Fruit fly (Drosophila melanogaster) whole organism, embryonic: ENCODE results near the gene CG3984.
A peak's percentile ranks its signal among the peaks of the same experiment; 100 is the strongest.

ENCODE experiments used
- Abd-B ChIP-seq: fragments of 200-800 bp; sonication (Bioruptor generic); optimal IDR thresholded peaks from 2 replicates; lab custom pipeline; 2018; ENCODE audit warnings: missing biosample characterization, mild to moderate bottlenecking, missing genetic modification characterization, moderate library complexity
- BEAF-32 ChIP-seq: fragments of 200-800 bp; sonication (Bioruptor generic); optimal IDR thresholded peaks from 3 replicates; lab custom pipeline; 2017; ENCODE audit warnings: missing biosample characterization, missing genetic modification characterization, mild to moderate bottlenecking, moderate library complexity, missing genetic modification reagents
- Bteb2 ChIP-seq: fragments of 200-800 bp; sonication (Bioruptor generic); optimal IDR thresholded peaks from 2 replicates; lab custom pipeline; 2016; ENCODE audit warnings: missing biosample characterization, missing genetic modification characterization
- CG10462 ChIP-seq: fragments of 200-800 bp; sonication (Bioruptor generic); optimal IDR thresholded peaks from 2 replicates; lab custom pipeline; 2016; ENCODE audit warnings: missing biosample characterization, missing genetic modification characterization
- CG10654 ChIP-seq: fragments of 200-800 bp; sonication (Bioruptor generic); optimal IDR thresholded peaks from 2 replicates; lab custom pipeline; 2016; ENCODE audit warnings: missing biosample characterization, missing genetic modification characterization
- CG11093 ChIP-seq: fragments of 200-800 bp; sonication (Bioruptor generic); IDR thresholded peaks from 3 replicates; pipeline ENCODE4 v1.3.6; 2022; ENCODE audit warnings: missing biosample characterization, missing genetic modification characterization
- CG11247 ChIP-seq: fragments of 200-800 bp; sonication (Bioruptor generic); IDR thresholded peaks from 2 replicates; pipeline ENCODE4 v1.3.6; 2022; ENCODE audit warnings: missing biosample characterization, missing genetic modification characterization
- CG12744 ChIP-seq: fragments of 200-800 bp; sonication (Bioruptor generic); optimal IDR thresholded peaks from 2 replicates; lab custom pipeline; 2016; ENCODE audit warnings: missing biosample characterization, missing genetic modification characterization
- CG13424 ChIP-seq: fragments of 200-800 bp; sonication (Bioruptor generic); optimal IDR thresholded peaks from 2 replicates; lab custom pipeline; 2019; ENCODE audit warnings: missing biosample characterization, mild to moderate bottlenecking, missing genetic modification characterization, moderate library complexity
- CG14050 ChIP-seq: fragments of 200-800 bp; sonication (Bioruptor generic); IDR thresholded peaks from 3 replicates; pipeline ENCODE4 v1.3.6; 2022; ENCODE audit warnings: missing biosample characterization, missing genetic modification characterization
- CG17912 ChIP-seq: fragments of 200-800 bp; sonication (Bioruptor generic); optimal IDR thresholded peaks from 2 replicates; lab custom pipeline; 2018; ENCODE audit warnings: missing biosample characterization, mild to moderate bottlenecking, missing genetic modification characterization
- CG2129 ChIP-seq: fragments of 200-800 bp; sonication (Bioruptor generic); IDR thresholded peaks from 2 replicates; pipeline ENCODE4 v1.3.6; 2022; ENCODE audit warnings: missing biosample characterization, missing genetic modification characterization; ENCODE audit not compliant: partially characterized antibody
- CG30020 ChIP-seq: fragments of 200-800 bp; optimal IDR thresholded peaks from 2 replicates; lab custom pipeline; 2019; ENCODE audit warnings: missing biosample characterization, mild to moderate bottlenecking, missing genetic modification characterization, moderate library complexity
- CG31441 ChIP-seq: fragments of 200-800 bp; sonication (Bioruptor generic); IDR thresholded peaks from 2 replicates; pipeline ENCODE4 v1.3.6; 2022; ENCODE audit warnings: missing biosample characterization, missing genetic modification characterization
- CG33213 ChIP-seq: fragments of 200-800 bp; sonication (Bioruptor generic); optimal IDR thresholded peaks from 3 replicates; lab custom pipeline; 2016; ENCODE audit warnings: missing biosample characterization, missing genetic modification characterization
- CG3995 ChIP-seq: fragments of 200-800 bp; sonication (Bioruptor generic); optimal IDR thresholded peaks from 3 replicates; lab custom pipeline; 2016; ENCODE audit warnings: missing biosample characterization, missing genetic modification characterization
- CG7556 ChIP-seq: fragments of 200-800 bp; sonication (Bioruptor generic); optimal IDR thresholded peaks from 2 replicates; lab custom pipeline; 2017; ENCODE audit warnings: missing biosample characterization, mild to moderate bottlenecking, missing genetic modification characterization
- CG7745 ChIP-seq: fragments of 200-800 bp; sonication (Bioruptor generic); optimal IDR thresholded peaks from 2 replicates; lab custom pipeline; 2018; ENCODE audit warnings: missing biosample characterization, mild to moderate bottlenecking, missing genetic modification characterization, moderate library complexity
- CG8924 ChIP-seq: fragments of 200-800 bp; optimal IDR thresholded peaks from 3 replicates; lab custom pipeline; 2019; ENCODE audit warnings: missing biosample characterization, mild to moderate bottlenecking, missing genetic modification characterization, moderate library complexity
- D19A ChIP-seq: fragments of 200-800 bp; optimal IDR thresholded peaks from 3 replicates; lab custom pipeline; 2019; ENCODE audit warnings: missing biosample characterization, mild to moderate bottlenecking, missing genetic modification characterization, moderate library complexity
- Dek ChIP-seq: fragments of 200-800 bp; sonication (Bioruptor generic); optimal IDR thresholded peaks from 3 replicates; lab custom pipeline; 2019; ENCODE audit warnings: missing biosample characterization, mild to moderate bottlenecking, missing genetic modification characterization, moderate library complexity
- Ets97D ChIP-seq: fragments of 200-800 bp; sonication (Bioruptor generic); optimal IDR thresholded peaks from 3 replicates; lab custom pipeline; 2016; ENCODE audit warnings: missing biosample characterization, missing genetic modification characterization
- HHEX ChIP-seq: fragments of 200-800 bp; sonication (Bioruptor generic); optimal IDR thresholded peaks from 3 replicates; lab custom pipeline; 2017; ENCODE audit warnings: missing biosample characterization, mild to moderate bottlenecking, missing genetic modification characterization, missing genetic modification reagents
- HLH54F ChIP-seq: fragments of 200-800 bp; sonication (Bioruptor generic); optimal IDR thresholded peaks from 3 replicates; lab custom pipeline; 2016; ENCODE audit warnings: missing biosample characterization, missing genetic modification characterization
- Hr3 ChIP-seq: fragments of 200-800 bp; sonication (Bioruptor generic); optimal IDR thresholded peaks from 3 replicates; lab custom pipeline; 2016; ENCODE audit warnings: missing biosample characterization, missing genetic modification characterization
- Kr ChIP-seq: fragments of 200-800 bp; sonication (Bioruptor generic); optimal IDR thresholded peaks from 2 replicates; lab custom pipeline; 2017; ENCODE audit warnings: missing biosample characterization, mild to moderate bottlenecking, missing genetic modification characterization
- Lpt ChIP-seq: fragments of >200 bp; optimal IDR thresholded peaks from 2 replicates; lab custom pipeline; 2018; ENCODE audit warnings: missing biosample characterization, missing genetic modification characterization
- NfI ChIP-seq: fragments of 200-800 bp; sonication (Bioruptor generic); optimal IDR thresholded peaks from 3 replicates; lab custom pipeline; 2018; ENCODE audit warnings: missing biosample characterization, mild to moderate bottlenecking, missing genetic modification characterization, moderate library complexity
- Ptx1 ChIP-seq: fragments of 200-800 bp; sonication (Bioruptor generic); IDR thresholded peaks from 2 replicates; pipeline ENCODE4 v1.3.6; 2022; ENCODE audit warnings: missing biosample characterization, missing genetic modification characterization
- Stat92E ChIP-seq, 3 experiments: fragments of >200 bp in 2 of 3; fragments of 200-800 bp in 1 of 3; sonication (Bioruptor generic) in 1 of 3; optimal IDR thresholded peaks; 2 replicates each; lab custom pipeline; 2017 to 2019; ENCODE audit warnings: missing biosample characterization in 3 of 3, missing genetic modification characterization in 3 of 3, mild to moderate bottlenecking in 1 of 3, moderate library complexity in 1 of 3
- Trl ChIP-seq, 3 experiments: fragments of >200 bp in 2 of 3; fragments of 200-800 bp in 1 of 3; sonication (Bioruptor generic) in 1 of 3; optimal IDR thresholded peaks; 2 replicates in 1 of 3; 3 replicates in 2 of 3; lab custom pipeline; 2016 to 2017; ENCODE audit warnings: missing biosample characterization in 1 of 3, missing genetic modification characterization in 1 of 3
- ac ChIP-seq: fragments of 200-800 bp; sonication (Bioruptor generic); optimal IDR thresholded peaks from 3 replicates; lab custom pipeline; 2017; ENCODE audit warnings: missing biosample characterization, mild to moderate bottlenecking, missing genetic modification characterization
- bab2 ChIP-seq: fragments of 200-800 bp; sonication (Bioruptor generic); optimal IDR thresholded peaks from 2 replicates; lab custom pipeline; 2016; ENCODE audit warnings: missing biosample characterization, missing genetic modification characterization
- chif ChIP-seq, 2 experiments: fragments of 200-800 bp; sonication (Bioruptor generic); optimal IDR thresholded peaks; 3 replicates each; lab custom pipeline; 2016; ENCODE audit warnings: missing biosample characterization in 2 of 2, missing genetic modification characterization in 2 of 2
- corto ChIP-seq: fragments of 200-800 bp; sonication (Bioruptor generic); optimal IDR thresholded peaks from 2 replicates; lab custom pipeline; 2016; ENCODE audit warnings: missing biosample characterization, mild to moderate bottlenecking, missing genetic modification characterization, moderate library complexity
- crc ChIP-seq: fragments of 200-800 bp; sonication (Bioruptor generic); optimal IDR thresholded peaks from 2 replicates; lab custom pipeline; 2016; ENCODE audit warnings: missing biosample characterization, missing genetic modification characterization
- ems ChIP-seq: fragments of 200-800 bp; sonication (Bioruptor generic); optimal IDR thresholded peaks from 3 replicates; lab custom pipeline; 2016; ENCODE audit warnings: missing biosample characterization, missing genetic modification characterization
- fd96Cb ChIP-seq: fragments of 200-800 bp; sonication (Bioruptor generic); optimal IDR thresholded peaks from 2 replicates; lab custom pipeline; 2018; ENCODE audit warnings: missing biosample characterization, mild to moderate bottlenecking, missing genetic modification characterization, moderate library complexity
- gem ChIP-seq: fragments of 200-800 bp; sonication (Bioruptor generic); optimal IDR thresholded peaks from 2 replicates; lab custom pipeline; 2019; ENCODE audit warnings: missing biosample characterization, mild to moderate bottlenecking, missing genetic modification characterization, moderate library complexity
- ham ChIP-seq: fragments of 200-800 bp; sonication (Bioruptor generic); IDR thresholded peaks from 2 replicates; pipeline ENCODE4 v1.3.6; 2022; ENCODE audit warnings: missing biosample characterization, missing genetic modification characterization
- jumu ChIP-seq: fragments of 200-800 bp; sonication (Bioruptor generic); optimal IDR thresholded peaks from 3 replicates; lab custom pipeline; 2016; ENCODE audit warnings: missing biosample characterization, missing genetic modification characterization
- nau ChIP-seq: fragments of 200-800 bp; sonication (Bioruptor generic); optimal IDR thresholded peaks from 3 replicates; lab custom pipeline; 2017; ENCODE audit warnings: missing biosample characterization, mild to moderate bottlenecking, missing genetic modification characterization, missing genetic modification reagents
- org-1 ChIP-seq: fragments of 200-800 bp; sonication (Bioruptor generic); optimal IDR thresholded peaks from 2 replicates; lab custom pipeline; 2017; ENCODE audit warnings: missing biosample characterization, missing genetic modification characterization
- pho ChIP-seq: fragments of 200-800 bp; sonication (Bioruptor generic); optimal IDR thresholded peaks from 2 replicates; lab custom pipeline; 2016; ENCODE audit warnings: missing biosample characterization, missing genetic modification characterization
- prd ChIP-seq, 3 experiments: fragments of >200 bp in 2 of 3; fragments of 200-800 bp in 1 of 3; sonication (Bioruptor generic) in 1 of 3; optimal IDR thresholded peaks in 2 of 3; IDR thresholded peaks in 1 of 3; 2 replicates in 2 of 3; 3 replicates in 1 of 3; pipeline versions ENCODE4 v1.3.6 to Lab custom; 2017 to 2022; ENCODE audit warnings: missing biosample characterization in 1 of 3, missing genetic modification characterization in 1 of 3
- sens ChIP-seq: fragments of 200-800 bp; sonication (Bioruptor generic); peaks from one replicate; lab custom pipeline; 2016; ENCODE audit warnings: missing biosample characterization, missing genetic modification characterization
- sr ChIP-seq: fragments of 200-800 bp; sonication (Bioruptor generic); IDR thresholded peaks from 3 replicates; pipeline ENCODE4 v1.3.6; 2022; ENCODE audit warnings: missing biosample characterization, missing genetic modification characterization
- tx ChIP-seq: fragments of 200-800 bp; sonication (Bioruptor generic); optimal IDR thresholded peaks from 2 replicates; lab custom pipeline; 2016; ENCODE audit warnings: missing biosample characterization, missing genetic modification characterization
- zfh2 ChIP-seq: fragments of 200-800 bp; sonication (Bioruptor generic); optimal IDR thresholded peaks from 2 replicates; lab custom pipeline; 2016; ENCODE audit warnings: missing biosample characterization, missing genetic modification characterization

CG3984 gene

DNA sequence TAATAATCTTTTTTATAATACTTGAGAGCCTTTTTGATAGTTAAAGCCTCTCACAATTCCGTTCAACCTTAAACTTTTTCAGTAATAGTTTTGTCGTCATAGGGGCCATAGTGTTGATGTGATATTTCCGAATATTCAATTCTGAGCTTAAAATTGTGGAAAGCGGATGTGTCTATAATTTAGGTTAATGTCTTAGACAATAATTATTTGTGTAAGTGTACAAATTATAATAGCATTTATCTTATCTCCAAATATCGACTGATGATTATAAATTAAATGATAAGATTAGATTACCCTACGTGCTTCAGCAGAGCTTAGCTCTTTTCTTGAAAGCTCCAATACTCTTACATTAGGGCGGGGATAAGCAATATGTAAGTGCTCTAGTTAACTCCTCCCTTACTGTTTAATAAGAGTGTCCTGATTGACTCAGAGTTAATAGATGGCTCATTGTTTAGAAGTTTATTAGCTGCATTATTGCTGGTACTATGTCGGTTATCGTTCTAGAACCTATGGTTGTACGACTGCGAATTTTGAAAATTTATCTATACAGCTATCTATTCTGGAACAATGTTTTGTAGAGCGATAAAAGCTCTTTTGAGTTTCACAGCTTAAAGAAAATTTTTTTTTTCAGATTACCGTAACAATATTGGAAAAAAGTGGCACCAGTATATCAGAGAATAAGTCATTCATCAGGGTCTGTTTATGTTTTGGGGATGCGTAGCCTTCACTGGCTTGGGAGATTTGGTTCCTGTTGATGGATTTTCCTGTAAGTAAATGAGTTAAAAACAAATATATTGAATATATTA lies 2.3 kb downstream of the CG3984 start (continued):
- no peak for TF ChIP-seq sr (GFP tag; lab: Robert Waterston, UW)
- TF ChIP-seq zfh2 (GFP tag; lab: Kevin White, UChicago), result peak; percentile 21
- no peak for TF ChIP-seq Ets97D
- peak; percentile 66 for TF ChIP-seq CG13424
- no peak for TF ChIP-seq Stat92E (GFP tag; optimal IDR thresholded peaks at IDR 0.05; lab: Kevin White, UChicago)
- TF ChIP-seq HLH54F, result peak; percentile 42
- TF ChIP-seq corto (GFP tag; lab: Kevin White, UChicago), result no peak
- peak; percentile 15 for TF ChIP-seq org-1
- no peak for TF ChIP-seq CG3995
- peak; percentile 18 for TF ChIP-seq pho (GFP tag; lab: Kevin White, UChicago)
- peak; percentile 38 for TF ChIP-seq CG7556 (GFP tag; lab: Kevin White, UChicago)
- no peak for TF ChIP-seq Lpt (GFP tag; lab: Kevin White, UChicago)
- no peak for TF ChIP-seq jumu
- no peak for TF ChIP-seq ac (GFP tag; lab: Kevin White, UChicago)
- peak; percentile 41 for TF ChIP-seq CG7745
- TF ChIP-seq CG30020 (tag; lab: Kevin White, UChicago), result no peak
- no peak for TF ChIP-seq BEAF-32 (GFP tag; lab: Kevin White, UChicago)
- no peak for TF ChIP-seq nau (GFP tag; lab: Kevin White, UChicago)
- TF ChIP-seq Trl (optimal IDR thresholded peaks at IDR 0.05; lab: Kevin White, UChicago), result no peak
- no peak for TF ChIP-seq Trl (GFP tag; optimal IDR thresholded peaks at IDR 0.05; lab: Kevin White, UChicago)
- peak; percentile 23 for TF ChIP-seq bab2 (GFP tag; lab: Kevin White, UChicago)
- peak; percentile 38 for TF ChIP-seq NfI
- no peak for TF ChIP-seq CG33213
- TF ChIP-seq CG11247 (GFP tag; lab: Robert Waterston, UW), result no peak
- TF ChIP-seq CG11093 (GFP tag; lab: Robert Waterston, UW), result no peak
- peak; percentile 10 for TF ChIP-seq tx (GFP tag; lab: Kevin White, UChicago)
- peak; percentile 58 for TF ChIP-seq gem
- TF ChIP-seq CG8924 (tag; lab: Kevin White, UChicago), result peak; percentile 13
- no peak for TF ChIP-seq CG14050 (GFP tag; lab: Robert Waterston, UW)
- peak; percentile 9 for TF ChIP-seq Dek (tag; lab: Kevin White, UChicago)
- TF ChIP-seq chif (GFP tag; optimal IDR thresholded peaks at IDR 0.05; lab: Kevin White, UChicago), result no peak
- TF ChIP-seq fd96Cb (tag; lab: Kevin White, UChicago), result no peak
- no peak for TF ChIP-seq Abd-B (GFP tag; lab: Kevin White, UChicago)
- TF ChIP-seq ham (GFP tag; lab: Robert Waterston, UW), result no peak
- TF ChIP-seq CG31441 (GFP tag; lab: Robert Waterston, UW), result 0 out of 2 replicates have a peak, but pooled peaks have one; percentile 35
- no peak for TF ChIP-seq HHEX (GFP tag; lab: Kevin White, UChicago)
- TF ChIP-seq D19A, result peak; percentile 69
- peak; percentile 35 for TF ChIP-seq Hr3
- no peak for TF ChIP-seq prd (optimal IDR thresholded peaks at IDR 0.05; lab: Kevin White, UChicago)
- no peak for TF ChIP-seq prd (GFP tag; IDR thresholded peaks at IDR 0.05; lab: Robert Waterston, UW)
- no peak for TF ChIP-seq CG10462 (GFP tag; lab: Kevin White, UChicago)
- no peak for TF ChIP-seq Bteb2
- no peak for TF ChIP-seq sens (GFP tag; lab: Kevin White, UChicago)
- TF ChIP-seq Ptx1 (GFP tag; lab: Robert Waterston, UW), result 0 out of 2 replicates have a peak, but pooled peaks have one; percentile 10
- TF ChIP-seq crc (GFP tag; lab: Kevin White, UChicago), result no peak
- TF ChIP-seq CG17912, result no peak
- no peak for TF ChIP-seq ems
- TF ChIP-seq CG10654, result no peak
- TF ChIP-seq CG12744, result no peak
- TF ChIP-seq CG2129 (GFP tag; lab: Robert Waterston, UW), result no peak
- TF ChIP-seq Kr (GFP tag; lab: Kevin White, UChicago), result no peak
